Worm (Caenorhabditis elegans) whole organism, L4 larva: ENCODE results near the gene srw-109.

ENCODE experiments used
- D1046.2 ChIP-seq: fragments of 200-800 bp; sonication (Bioruptor generic); IDR thresholded peaks from 2 replicates; pipeline ENCODE4 v1.3.6; 2022; ENCODE audit warnings: missing genetic modification characterization, missing compliant biosample characterization
- R02D3.7 ChIP-seq: fragments of 150-350 bp; sonication (generic microtip); optimal IDR thresholded peaks from 3 replicates; lab custom pipeline; 2014; ENCODE audit warnings: missing biosample characterization, missing genetic modification characterization
- egl-27 ChIP-seq: sonication (generic microtip); optimal IDR thresholded peaks from 3 replicates; lab custom pipeline; 2017; ENCODE audit warnings: missing biosample characterization, missing genetic modification reagents, missing genetic modification characterization
- nhr-6 ChIP-seq: fragments of 150-350 bp; optimal IDR thresholded peaks from 2 replicates; lab custom pipeline; 2014; ENCODE audit warnings: missing biosample characterization, missing genetic modification characterization

DNA sequence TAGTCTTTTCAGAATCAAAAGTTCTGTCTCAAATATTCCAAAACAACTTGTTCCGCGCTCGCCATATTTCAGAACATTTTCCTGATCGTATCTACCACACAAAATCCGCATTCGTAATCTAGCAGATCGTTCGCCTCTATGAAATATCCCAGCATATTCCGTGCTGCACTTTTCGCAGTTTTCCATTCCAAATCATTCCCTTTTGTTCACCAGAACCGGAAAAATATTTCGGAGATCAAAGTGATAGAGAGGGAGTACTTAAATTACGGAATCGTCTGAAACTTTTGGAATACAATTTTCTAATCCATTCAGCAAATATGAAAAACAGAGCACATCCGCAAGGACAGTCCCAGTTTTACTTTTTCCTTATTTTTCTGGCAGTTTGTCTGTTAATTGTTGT, 20.9 kb downstream of the srw-109 start, which contains the start of gene K06H6.1:
- TF ChIP-seq egl-27 (tag; lab: Kevin White, UChicago) (no peak), D1046.2 (GFP tag; lab: Robert Waterston, UW) (no peak), R02D3.7 (tag; lab: Kevin White, UChicago) (no peak), nhr-6 (no peak)
